Fruit fly (Drosophila melanogaster): ENCODE measurements around the gene CG7888.

DNA sequence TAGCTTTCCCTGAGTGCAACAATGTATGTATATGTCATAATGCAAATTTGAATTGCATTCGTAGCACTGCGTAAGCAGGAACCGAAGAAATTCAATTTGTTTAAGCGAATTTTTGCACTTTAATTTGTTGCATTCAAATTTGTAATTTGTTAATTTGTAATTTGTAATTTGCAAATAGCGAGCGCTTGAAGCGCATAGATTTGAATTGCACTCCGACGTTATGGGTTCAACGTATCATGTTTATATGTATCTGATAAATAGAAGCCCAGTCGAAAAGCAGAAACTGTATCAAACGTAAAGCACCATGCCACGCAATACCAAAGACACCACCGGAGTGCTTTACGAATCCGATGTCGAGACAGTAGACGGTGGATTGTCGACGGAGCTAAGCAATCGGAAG is 30.6 kb upstream of the CG7888 start, which contains the start of gene Fad2:
- no peak for TF ChIP-seq Asciz (GFP tag; optimal IDR thresholded peaks at IDR 0.05)
- TF ChIP-seq BEAF-32 (GFP tag; optimal IDR thresholded peaks at IDR 0.05): no peak
- TF ChIP-seq Hr78 (GFP tag; optimal IDR thresholded peaks at IDR 0.05): no peak
- TF ChIP-seq pho (GFP tag; optimal IDR thresholded peaks at IDR 0.05): no peak
- TF ChIP-seq NC2α (GFP tag; optimal IDR thresholded peaks at IDR 0.05): no peak
- TF ChIP-seq bab2 (GFP tag; optimal IDR thresholded peaks at IDR 0.05): no peak
- TF ChIP-seq Dad (GFP tag; optimal IDR thresholded peaks at IDR 0.05): no peak
- no peak for TF ChIP-seq kay (GFP tag; optimal IDR thresholded peaks at IDR 0.05)
- no peak for TF ChIP-seq zfh1 (GFP tag; IDR thresholded peaks at IDR 0.05)
- no peak for TF ChIP-seq H2.0 (GFP tag; IDR thresholded peaks at IDR 0.05)
- TF ChIP-seq CG2889 (GFP tag; IDR thresholded peaks at IDR 0.05): no peak
- no peak for TF ChIP-seq CG8478 (optimal IDR thresholded peaks at IDR 0.05)
- TF ChIP-seq CG12391 (tag; optimal IDR thresholded peaks at IDR 0.05): no peak

All from whole organism, embryonic.